Worm (Caenorhabditis elegans): ENCODE results near the gene serp-1.1.

The serp-1.1 gene

ce11 chrX:15865868-15866555, 24.6 kb downstream of the serp-1.1 start, which contains the start of the genes csb-1 and F53H4.4:
Gene csb-1 (minus strand): TSS chrX:15865918.
Gene F53H4.4 (plus strand): TSS chrX:15866387.
- TF ChIP-seq lir-3 (tag; optimal IDR thresholded peaks at IDR 0.05): no peak
- peak; percentile 59 for TF ChIP-seq nhr-6 (tag; optimal IDR thresholded peaks at IDR 0.05)
- no peak for TF ChIP-seq zip-2 (tag; optimal IDR thresholded peaks at IDR 0.05)
- peak; percentile 89 for TF ChIP-seq aha-1 (tag)
- TF ChIP-seq nhr-77 (tag; optimal IDR thresholded peaks at IDR 0.05): peak; percentile 85
- TF ChIP-seq dve-1 (tag; optimal IDR thresholded peaks at IDR 0.05; ENCODE audit: insufficient read depth): peak; percentile 87
- no peak for TF ChIP-seq nhr-76 (tag; optimal IDR thresholded peaks at IDR 0.05)
- TF ChIP-seq mes-2 (tag; optimal IDR thresholded peaks at IDR 0.05; ENCODE audit: poor library complexity, severe bottlenecking): peak; percentile 91
- no peak for TF ChIP-seq aly-2 (tag; optimal IDR thresholded peaks at IDR 0.05)
- TF ChIP-seq lin-38 (GFP tag; IDR thresholded peaks at IDR 0.05): peak; percentile 96
- TF ChIP-seq pqm-1 (tag; optimal IDR thresholded peaks at IDR 0.05): peak; percentile 50
- TF ChIP-seq vab-7 (GFP tag; IDR thresholded peaks at IDR 0.05): peak; percentile 15; the same call in 1 of the 2 replicates
- no peak for TF ChIP-seq spr-3 (GFP tag; optimal IDR thresholded peaks at IDR 0.05)
- peak; percentile 31; the same call in 1 of the 2 replicates for TF ChIP-seq ceh-20 (GFP tag; IDR thresholded peaks at IDR 0.05)
- TF ChIP-seq mep-1 (tag; optimal IDR thresholded peaks at IDR 0.05): peak; percentile 91
- TF ChIP-seq mxl-3 (GFP tag; optimal IDR thresholded peaks at IDR 0.05): peak; percentile 96
- 0 out of 2 replicates have a peak, but pooled peaks have one; percentile 28 for TF ChIP-seq dmd-9 (GFP tag; IDR thresholded peaks at IDR 0.05)
- peak; percentile 98 for TF ChIP-seq hlh-30 (tag; optimal IDR thresholded peaks at IDR 0.05; ENCODE audit: insufficient read depth)
- peak; percentile 58; the same call in 1 of the 2 replicates for TF ChIP-seq dmd-6 (GFP tag; IDR thresholded peaks at IDR 0.05)
- TF ChIP-seq hlh-11 (tag; optimal IDR thresholded peaks at IDR 0.05): peak; percentile 73
- no peak for TF ChIP-seq lim-7 (GFP tag; IDR thresholded peaks at IDR 0.05)
- peak; percentile 85 for TF ChIP-seq T20F7.1 (GFP tag; optimal IDR thresholded peaks at IDR 0.05)
- peak; percentile 57 for TF ChIP-seq rbr-2 (tag; optimal IDR thresholded peaks at IDR 0.05)
- peak; percentile 41; the same call in 1 of the 2 replicates for TF ChIP-seq hmg-1.1 (GFP tag; IDR thresholded peaks at IDR 0.05)
- TF ChIP-seq lsy-2 (tag; optimal IDR thresholded peaks at IDR 0.05): peak in 1 of 2 experiments; percentile 91
- TF ChIP-seq jun-1 (tag; optimal IDR thresholded peaks at IDR 0.05): no peak
- TF ChIP-seq spr-1 (tag; optimal IDR thresholded peaks at IDR 0.05): peak; percentile 10
- TF ChIP-seq hif-1 (tag; optimal IDR thresholded peaks at IDR 0.05): peak in 1 of 2 experiments; percentile 79
- peak; percentile 28 for TF ChIP-seq F37D6.2 (tag; optimal IDR thresholded peaks at IDR 0.05)
- TF ChIP-seq nhr-28 (tag; optimal IDR thresholded peaks at IDR 0.05): peak; percentile 71
- peak; percentile 85 to 99 for TF ChIP-seq mdl-1 (tag; optimal IDR thresholded peaks at IDR 0.05)
- peak; percentile 10 for TF ChIP-seq nhr-48 (tag; optimal IDR thresholded peaks at IDR 0.05)
- peak; percentile 65 for TF ChIP-seq lin-13 (GFP tag; optimal IDR thresholded peaks at IDR 0.05)
- TF ChIP-seq zip-11 (GFP tag; IDR thresholded peaks at IDR 0.05): no peak
- no peak for TF ChIP-seq Y105C5A.15 (GFP tag; IDR thresholded peaks at IDR 0.05)
- peak; percentile 71 for TF ChIP-seq dpl-1 (GFP tag; optimal IDR thresholded peaks at IDR 0.05)
- TF ChIP-seq pha-4 (GFP tag; IDR thresholded peaks at IDR 0.05): no peak
- peak; percentile 48 for TF ChIP-seq pha-4 (tag; optimal IDR thresholded peaks at IDR 0.05)
- no peak for TF ChIP-seq fkh-10 (GFP tag; optimal IDR thresholded peaks at IDR 0.05)
- no peak for TF ChIP-seq Y75B8A.6 (GFP tag; IDR thresholded peaks at IDR 0.05)
- TF ChIP-seq nhr-102 (tag; optimal IDR thresholded peaks at IDR 0.05): peak; percentile 37
- peak; percentile 37 for TF ChIP-seq snpc-4 (tag; optimal IDR thresholded peaks at IDR 0.05)

Measured in whole organism, L4 larva.